Worm (Caenorhabditis elegans) whole organism, late embryonic: ENCODE measurements around the gene vps-39.

Experiments
- ama-1 ChIP-seq: fragments of 150-350 bp; optimal IDR thresholded peaks from 2 replicates; lab custom pipeline; 2014
- elt-2 ChIP-seq: sonication (generic microtip); optimal IDR thresholded peaks from 2 replicates; lab custom pipeline; 2016; ENCODE audit warnings: missing genetic modification reagents, missing genetic modification characterization, missing compliant biosample characterization
- pag-3 ChIP-seq: sonication (generic microtip); optimal IDR thresholded peaks from 2 replicates; lab custom pipeline; 2016; ENCODE audit warnings: missing compliant biosample characterization, missing genetic modification characterization, borderline replicate concordance

- no peak for TF ChIP-seq pag-3 (tag; lab: Kevin White, UChicago)
- TF ChIP-seq ama-1 (lab: Kevin White, UChicago), result no peak
- no peak for TF ChIP-seq elt-2 (tag; lab: Kevin White, UChicago)
Observed at ce11 chrV:14002402-14002801, 35.8 kb downstream of the vps-39 start.
